Worm (Caenorhabditis elegans) whole organism, early embryonic: ENCODE results near the gene F08H9.2.

Experiments used
- sea-1 ChIP-seq: fragments of 200-800 bp; sonication (Bioruptor generic); conservative IDR thresholded peaks from 2 replicates; pipeline ENCODE4 v1.3.6; 2022; ENCODE audit warnings: missing genetic modification characterization, missing compliant biosample characterization
- tbx-37 ChIP-seq: fragments of 200-800 bp; sonication (Bioruptor generic); conservative IDR thresholded peaks from 2 replicates; pipeline ENCODE4 v1.3.6; 2022; ENCODE audit warnings: missing genetic modification reagents, missing genetic modification characterization, missing compliant biosample characterization

DNA sequence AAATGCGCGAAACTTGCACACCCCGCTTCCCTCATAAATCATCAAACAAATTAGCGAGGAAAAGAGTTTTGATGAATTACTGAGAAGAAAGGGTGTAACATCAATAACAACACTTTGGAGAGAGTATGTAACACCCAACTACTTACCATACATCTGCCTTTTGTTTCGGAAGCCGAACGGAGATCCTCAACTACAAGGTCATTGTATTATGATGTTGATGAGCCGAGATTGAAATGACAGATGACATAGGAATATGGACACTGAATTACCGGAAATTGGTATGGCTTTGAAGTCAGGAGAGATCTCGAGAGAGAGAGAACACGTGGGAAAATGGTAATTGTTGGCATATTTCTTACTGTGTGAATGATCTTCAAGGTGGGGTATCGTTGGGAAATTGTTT lies 34.5 kb upstream of the F08H9.2 start:
- TF ChIP-seq sea-1 (GFP tag; lab: Robert Waterston, UW) = no peak
- TF ChIP-seq tbx-37 (GFP tag; lab: Robert Waterston, UW) = no peak
